Fruit fly (Drosophila melanogaster) whole organism, embryonic: ENCODE data around the gene CG3119.

Experiments used
- Atf3 ChIP-seq: fragments of 200-800 bp; sonication (Bioruptor generic); optimal IDR thresholded peaks from 3 replicates; lab custom pipeline; 2016; ENCODE audit warnings: missing biosample characterization, missing genetic modification characterization
- CG11560 ChIP-seq: fragments of 200-800 bp; sonication (Bioruptor generic); IDR thresholded peaks from 3 replicates; pipeline ENCODE4 v1.3.6; 2022; ENCODE audit warnings: missing biosample characterization, missing genetic modification characterization
- CG11723 ChIP-seq: fragments of 200-800 bp; sonication (Bioruptor generic); optimal IDR thresholded peaks from 2 replicates; lab custom pipeline; 2017; ENCODE audit warnings: missing biosample characterization, mild to moderate bottlenecking, missing genetic modification characterization
- CG14667 ChIP-seq: fragments of 200-800 bp; sonication (Bioruptor generic); IDR thresholded peaks from 2 replicates; pipeline ENCODE4 v1.3.6; 2022; ENCODE audit warnings: missing biosample characterization, missing genetic modification characterization
- CG14860 ChIP-seq: fragments of 200-800 bp; sonication (Bioruptor generic); IDR thresholded peaks from 3 replicates; pipeline ENCODE4 v1.3.6; 2022; ENCODE audit warnings: missing biosample characterization, missing genetic modification characterization; ENCODE audit not compliant: partially characterized antibody
- CG15696 ChIP-seq: fragments of 200-800 bp; sonication (Bioruptor generic); optimal IDR thresholded peaks from 2 replicates; lab custom pipeline; 2019; ENCODE audit warnings: missing biosample characterization, mild to moderate bottlenecking, missing genetic modification characterization, moderate library complexity
- CG16813 ChIP-seq: fragments of 200-800 bp; sonication (Bioruptor generic); IDR thresholded peaks from 3 replicates; pipeline ENCODE4 v1.3.6; 2022; ENCODE audit warnings: missing biosample characterization, missing genetic modification characterization; ENCODE audit not compliant: partially characterized antibody
- CG17568 ChIP-seq: fragments of 200-800 bp; sonication (Bioruptor generic); optimal IDR thresholded peaks from 2 replicates; lab custom pipeline; 2018; ENCODE audit warnings: missing biosample characterization, mild to moderate bottlenecking, missing genetic modification characterization, moderate library complexity
- CG17612 ChIP-seq: fragments of 200-800 bp; sonication (Bioruptor generic); IDR thresholded peaks from 2 replicates; pipeline ENCODE4 v1.3.6; 2022; ENCODE audit warnings: missing biosample characterization, missing genetic modification characterization
- CG18476 ChIP-seq: fragments of 200-800 bp; sonication (Bioruptor generic); optimal IDR thresholded peaks from 2 replicates; lab custom pipeline; 2016; ENCODE audit warnings: missing biosample characterization, mild to moderate bottlenecking, missing genetic modification characterization
- CG2116 ChIP-seq: fragments of 200-800 bp; sonication (Bioruptor generic); optimal IDR thresholded peaks from 3 replicates; lab custom pipeline; 2018; ENCODE audit warnings: missing biosample characterization, mild to moderate bottlenecking, missing genetic modification characterization
- CG30020 ChIP-seq: fragments of 200-800 bp; optimal IDR thresholded peaks from 2 replicates; lab custom pipeline; 2019; ENCODE audit warnings: missing biosample characterization, mild to moderate bottlenecking, missing genetic modification characterization, moderate library complexity
- CG34422 ChIP-seq: fragments of 200-800 bp; sonication (Bioruptor generic); IDR thresholded peaks from 3 replicates; pipeline ENCODE4 v1.3.6; 2022; ENCODE audit warnings: missing biosample characterization, missing genetic modification characterization
- CG3847 ChIP-seq: fragments of 200-800 bp; sonication (Bioruptor generic); IDR thresholded peaks from 2 replicates; pipeline ENCODE4 v1.3.6; 2022; ENCODE audit warnings: missing biosample characterization, missing genetic modification characterization
- CG4328 ChIP-seq: fragments of 200-800 bp; sonication (Bioruptor generic); optimal IDR thresholded peaks from 3 replicates; lab custom pipeline; 2017; ENCODE audit warnings: missing biosample characterization, missing genetic modification reagents, missing genetic modification characterization
- CG4424 ChIP-seq: fragments of 200-800 bp; sonication (Bioruptor generic); optimal IDR thresholded peaks from 3 replicates; lab custom pipeline; 2016; ENCODE audit warnings: missing biosample characterization, missing genetic modification characterization
- CG6765 ChIP-seq: fragments of 200-800 bp; sonication (Bioruptor generic); optimal IDR thresholded peaks from 3 replicates; lab custom pipeline; 2017; ENCODE audit warnings: missing biosample characterization, mild to moderate bottlenecking, missing genetic modification characterization
- CG7372 ChIP-seq: fragments of 200-800 bp; sonication (Bioruptor generic); IDR thresholded peaks from 2 replicates; pipeline ENCODE4 v1.3.6; 2022; ENCODE audit warnings: missing biosample characterization, missing genetic modification characterization
- CG7556 ChIP-seq: fragments of 200-800 bp; sonication (Bioruptor generic); optimal IDR thresholded peaks from 2 replicates; lab custom pipeline; 2017; ENCODE audit warnings: missing biosample characterization, mild to moderate bottlenecking, missing genetic modification characterization
- CG7928 ChIP-seq: fragments of 200-800 bp; sonication (Bioruptor generic); optimal IDR thresholded peaks from 2 replicates; lab custom pipeline; 2017; ENCODE audit warnings: missing biosample characterization, mild to moderate bottlenecking, missing genetic modification characterization
- CG8089 ChIP-seq: fragments of 200-800 bp; sonication (Bioruptor generic); optimal IDR thresholded peaks from 3 replicates; lab custom pipeline; 2016; ENCODE audit warnings: missing biosample characterization, missing genetic modification characterization
- CG9727 ChIP-seq: fragments of 200-800 bp; sonication (Bioruptor generic); optimal IDR thresholded peaks from 3 replicates; lab custom pipeline; 2017; ENCODE audit warnings: missing biosample characterization, mild to moderate bottlenecking, missing genetic modification characterization
- Chrac-16 ChIP-seq: fragments of 200-800 bp; sonication (Bioruptor generic); optimal IDR thresholded peaks from 3 replicates; lab custom pipeline; 2016; ENCODE audit warnings: missing biosample characterization, missing genetic modification characterization
- Doc2 ChIP-seq: fragments of 200-800 bp; sonication (Bioruptor generic); IDR thresholded peaks from 2 replicates; pipeline ENCODE4 v1.3.6; 2022; ENCODE audit warnings: missing biosample characterization, missing genetic modification characterization
- Dp ChIP-seq: fragments of 200-800 bp; sonication (Bioruptor generic); optimal IDR thresholded peaks from 2 replicates; lab custom pipeline; 2018; ENCODE audit warnings: missing biosample characterization, mild to moderate bottlenecking, missing genetic modification characterization, moderate library complexity
- HLH54F ChIP-seq: fragments of 200-800 bp; sonication (Bioruptor generic); optimal IDR thresholded peaks from 3 replicates; lab custom pipeline; 2016; ENCODE audit warnings: missing biosample characterization, missing genetic modification characterization
- HLHmδ ChIP-seq: fragments of 200-800 bp; sonication (Bioruptor generic); optimal IDR thresholded peaks from 2 replicates; lab custom pipeline; 2018; ENCODE audit warnings: missing biosample characterization, mild to moderate bottlenecking, missing genetic modification characterization, moderate library complexity
- Hey ChIP-seq: fragments of 200-800 bp; sonication (Bioruptor generic); optimal IDR thresholded peaks from 3 replicates; lab custom pipeline; 2018; ENCODE audit warnings: missing biosample characterization, mild to moderate bottlenecking, missing genetic modification characterization
- Hr78 ChIP-seq, 2 experiments: fragments of 200-800 bp in 1 of 2; fragments of >200 bp in 1 of 2; sonication (Bioruptor generic) in 1 of 2; optimal IDR thresholded peaks; 2 replicates each; lab custom pipeline; 2017 to 2019; ENCODE audit warnings: missing biosample characterization in 2 of 2, missing genetic modification characterization in 2 of 2, mild to moderate bottlenecking in 1 of 2, moderate library complexity in 1 of 2
- Kr ChIP-seq: fragments of 200-800 bp; sonication (Bioruptor generic); optimal IDR thresholded peaks from 2 replicates; lab custom pipeline; 2017; ENCODE audit warnings: missing biosample characterization, mild to moderate bottlenecking, missing genetic modification characterization
- NFAT ChIP-seq: fragments of 200-800 bp; sonication (Bioruptor generic); IDR thresholded peaks from 2 replicates; pipeline ENCODE4 v1.3.6; 2022; ENCODE audit warnings: missing biosample characterization, missing genetic modification characterization
- Poxn ChIP-seq: fragments of 200-800 bp; sonication (Bioruptor generic); IDR thresholded peaks from 2 replicates; pipeline ENCODE4 v1.3.6; 2022; ENCODE audit warnings: missing biosample characterization, missing genetic modification characterization
- Side ChIP-seq: fragments of 200-800 bp; sonication (Bioruptor generic); optimal IDR thresholded peaks from 2 replicates; lab custom pipeline; 2016; ENCODE audit warnings: missing biosample characterization, missing genetic modification characterization
- Stat92E ChIP-seq, 3 experiments: fragments of >200 bp in 2 of 3; fragments of 200-800 bp in 1 of 3; sonication (Bioruptor generic) in 1 of 3; optimal IDR thresholded peaks; 2 replicates each; lab custom pipeline; 2017 to 2019; ENCODE audit warnings: missing biosample characterization in 3 of 3, missing genetic modification characterization in 3 of 3, mild to moderate bottlenecking in 1 of 3, moderate library complexity in 1 of 3
- ase ChIP-seq: fragments of 200-800 bp; sonication (Bioruptor generic); IDR thresholded peaks from 3 replicates; pipeline ENCODE4 v1.3.6; 2022; ENCODE audit warnings: missing biosample characterization, missing genetic modification characterization
- ato ChIP-seq: fragments of 200-800 bp; sonication (Bioruptor generic); IDR thresholded peaks from 2 replicates; pipeline ENCODE4 v1.3.6; 2022; ENCODE audit warnings: missing biosample characterization, missing genetic modification characterization; ENCODE audit not compliant: partially characterized antibody
- cwo ChIP-seq: fragments of 200-800 bp; sonication (Bioruptor generic); optimal IDR thresholded peaks from 3 replicates; lab custom pipeline; 2017; ENCODE audit warnings: missing biosample characterization, missing genetic modification characterization, mild to moderate bottlenecking, moderate library complexity, missing genetic modification reagents
- dati ChIP-seq: fragments of 200-800 bp; sonication (Bioruptor generic); IDR thresholded peaks from 2 replicates; pipeline ENCODE4 v1.3.6; 2022; ENCODE audit warnings: missing biosample characterization, missing genetic modification characterization
- dimm ChIP-seq: fragments of 200-800 bp; sonication (Bioruptor generic); IDR thresholded peaks from 2 replicates; pipeline ENCODE4 v1.3.6; 2022; ENCODE audit warnings: missing biosample characterization, missing genetic modification characterization
- hth ChIP-seq: fragments of >200 bp; optimal IDR thresholded peaks from 2 replicates; lab custom pipeline; 2017; ENCODE audit warnings: inconsistent platforms
- kni ChIP-seq: fragments of 200-800 bp; sonication (Bioruptor generic); optimal IDR thresholded peaks from 3 replicates; lab custom pipeline; 2017; ENCODE audit warnings: mild to moderate bottlenecking, missing biosample characterization, missing genetic modification reagents, missing genetic modification characterization
- lab ChIP-seq: fragments of 200-800 bp; sonication (Bioruptor generic); optimal IDR thresholded peaks from 3 replicates; lab custom pipeline; 2017; ENCODE audit warnings: missing biosample characterization, missing genetic modification characterization, mild to moderate bottlenecking, moderate library complexity, missing genetic modification reagents
- luna ChIP-seq: fragments of 200-800 bp; sonication (Bioruptor generic); optimal IDR thresholded peaks from 2 replicates; lab custom pipeline; 2016; ENCODE audit warnings: missing biosample characterization, missing genetic modification characterization
- onecut ChIP-seq: fragments of 200-800 bp; sonication (Bioruptor generic); IDR thresholded peaks from 2 replicates; pipeline ENCODE4 v1.3.6; 2022; ENCODE audit warnings: missing biosample characterization, missing genetic modification characterization
- ranshi ChIP-seq: fragments of 200-800 bp; sonication (Bioruptor generic); IDR thresholded peaks from 2 replicates; pipeline ENCODE4 v1.3.6; 2022; ENCODE audit warnings: missing biosample characterization, missing genetic modification characterization
- tll ChIP-seq, 2 experiments: fragments of 200-800 bp in 1 of 2; fragments of >200 bp in 1 of 2; sonication (Bioruptor generic) in 1 of 2; optimal IDR thresholded peaks; 2 replicates each; lab custom pipeline; 2017 to 2019; ENCODE audit warnings: missing biosample characterization in 2 of 2, missing genetic modification characterization in 2 of 2, mild to moderate bottlenecking in 1 of 2, moderate library complexity in 1 of 2
- ttk ChIP-seq: fragments of 200-800 bp; sonication (Bioruptor generic); IDR thresholded peaks from 2 replicates; pipeline ENCODE4 v2.1.2; 2022; ENCODE audit warnings: missing biosample characterization, missing genetic modification characterization
- wek ChIP-seq: fragments of 200-800 bp; sonication (Bioruptor generic); optimal IDR thresholded peaks from 3 replicates; lab custom pipeline; 2018; ENCODE audit warnings: missing biosample characterization, mild to moderate bottlenecking, missing genetic modification characterization, moderate library complexity

The CG3119 gene

dm6 chr2L:2884683-2885502 lies 47.3 kb upstream of the CG3119 start (continued):
- no peak for TF ChIP-seq dimm (GFP tag; lab: Robert Waterston, UW)
- no peak for TF ChIP-seq CG8089 (GFP tag; lab: Kevin White, UChicago)
- peak; percentile 58 for TF ChIP-seq onecut (GFP tag; lab: Robert Waterston, UW)
- peak; percentile 68 for TF ChIP-seq Dp
- TF ChIP-seq CG34422 (GFP tag; lab: Robert Waterston, UW): peak; percentile 89; the same call in 2 of the 3 replicates
- TF ChIP-seq HLHmδ: peak; percentile 73
- TF ChIP-seq CG14860 (GFP tag; lab: Robert Waterston, UW): no peak
- no peak for TF ChIP-seq Poxn (GFP tag; lab: Robert Waterston, UW)
- TF ChIP-seq lab: peak; percentile 60
- TF ChIP-seq CG17612 (GFP tag; lab: Robert Waterston, UW): no peak
- peak; percentile 99 for TF ChIP-seq CG7928 (GFP tag; lab: Kevin White, UChicago)
- no peak for TF ChIP-seq luna (GFP tag; lab: Kevin White, UChicago)
- TF ChIP-seq CG6765 (GFP tag; lab: Kevin White, UChicago): peak; percentile 34
- TF ChIP-seq kni (GFP tag; lab: Kevin White, UChicago): peak; percentile 57
- TF ChIP-seq CG2116 (GFP tag; lab: Kevin White, UChicago): peak; percentile 31
- peak; percentile 32 for TF ChIP-seq CG30020
- TF ChIP-seq CG7556 (GFP tag; lab: Kevin White, UChicago): peak; percentile 53
- TF ChIP-seq CG4328 (GFP tag; lab: Kevin White, UChicago): peak; percentile 46
- TF ChIP-seq hth (lab: Kevin White, UChicago): no peak
- peak; percentile 70 for TF ChIP-seq CG3847 (GFP tag; lab: Robert Waterston, UW)
- TF ChIP-seq cwo (GFP tag; lab: Kevin White, UChicago): no peak
- no peak for TF ChIP-seq Atf3 (GFP tag; lab: Kevin White, UChicago)
- TF ChIP-seq dati: no peak
- peak; percentile 52 for TF ChIP-seq ato
- no peak for TF ChIP-seq Doc2 (GFP tag; lab: Robert Waterston, UW)
- peak in 1 of 2 experiments; percentile 98 for TF ChIP-seq Hr78 (GFP tag; optimal IDR thresholded peaks at IDR 0.05; lab: Kevin White, UChicago)
- no peak for TF ChIP-seq Chrac-16 (GFP tag; lab: Kevin White, UChicago)
- TF ChIP-seq CG18476 (GFP tag; lab: Kevin White, UChicago): no peak
- peak; percentile 67; the same call in 2 of the 3 replicates for TF ChIP-seq ase (GFP tag; lab: Robert Waterston, UW)
- TF ChIP-seq tll (GFP tag; optimal IDR thresholded peaks at IDR 0.05; lab: Kevin White, UChicago): peak in 1 of 2 experiments; percentile 87
- TF ChIP-seq Hey (tag; lab: Kevin White, UChicago): peak; percentile 31
- no peak for TF ChIP-seq CG4424
- TF ChIP-seq CG7372 (GFP tag; lab: Robert Waterston, UW): no peak; the same call in 1 of the 2 replicates
- no peak for TF ChIP-seq Side (GFP tag; lab: Kevin White, UChicago)
- no peak for TF ChIP-seq CG17568 (GFP tag; lab: Kevin White, UChicago)
- TF ChIP-seq CG15696 (tag; lab: Kevin White, UChicago): peak; percentile 11
- no peak for TF ChIP-seq CG11560 (tag; lab: Robert Waterston, UW)
- TF ChIP-seq CG9727 (GFP tag; lab: Kevin White, UChicago): peak; percentile 39
- peak; percentile 18; the same call in 2 of the 3 replicates for TF ChIP-seq CG16813 (GFP tag; lab: Robert Waterston, UW)
- peak; percentile 73 for TF ChIP-seq NFAT
- peak; percentile 3 for TF ChIP-seq wek
- peak; percentile 27 for TF ChIP-seq HLH54F (GFP tag; lab: Kevin White, UChicago)
- TF ChIP-seq Kr: no peak
- TF ChIP-seq CG14667 (GFP tag; lab: Robert Waterston, UW): no peak
- no peak for TF ChIP-seq ttk
- no peak for TF ChIP-seq CG11723 (GFP tag; lab: Kevin White, UChicago)
- TF ChIP-seq Stat92E (GFP tag; optimal IDR thresholded peaks at IDR 0.05; lab: Kevin White, UChicago): peak in 1 of 3 experiments; percentile 19
- 0 out of 2 replicates have a peak, but pooled peaks have one; percentile 37 for TF ChIP-seq ranshi (GFP tag; lab: Robert Waterston, UW)
